Worm (Caenorhabditis elegans): Measurements from ENCODE around the gene ncs-1.
A peak's percentile ranks its signal among the peaks of the same experiment; 100 is the strongest.

ncs-1 gene

DNA sequence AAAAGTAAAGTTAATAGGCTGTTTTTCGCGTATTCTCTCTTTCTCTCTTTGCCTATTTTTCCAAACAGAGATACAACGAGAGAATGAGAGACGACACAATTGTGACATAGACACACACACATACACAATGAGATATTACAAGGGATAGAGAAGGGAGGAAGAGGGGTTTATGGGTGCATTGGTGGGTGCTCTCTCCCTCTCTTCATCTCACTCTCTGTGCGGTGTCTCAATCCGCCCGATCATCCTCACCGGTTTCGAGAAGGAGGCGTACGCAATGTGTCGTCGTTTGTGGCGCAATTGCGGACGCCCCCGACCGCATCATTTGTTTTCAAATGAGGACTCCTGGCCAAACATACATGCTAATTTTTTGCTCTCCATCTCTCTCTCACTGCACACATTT, 13.6 kb downstream of the ncs-1 start (continued):
- TF ChIP-seq fkh-10 (GFP tag; optimal IDR thresholded peaks at IDR 0.05) (peak; percentile 90), ceh-2 (tag; optimal IDR thresholded peaks at IDR 0.05) (peak; percentile 83), ceh-9 (tag; optimal IDR thresholded peaks at IDR 0.05) (no peak), unc-86 (tag; optimal IDR thresholded peaks at IDR 0.05) (peak; percentile 51), tbx-7 (tag; optimal IDR thresholded peaks at IDR 0.05) (peak; percentile 0), zip-5 (tag; optimal IDR thresholded peaks at IDR 0.05) (no peak), F13H6.1 (tag; optimal IDR thresholded peaks at IDR 0.05) (peak; percentile 47), ceh-48 (tag; optimal IDR thresholded peaks at IDR 0.05) (peak; percentile 27), tbx-2 (tag; optimal IDR thresholded peaks at IDR 0.05) (peak; percentile 95), ceh-22 (tag; optimal IDR thresholded peaks at IDR 0.05) (peak; percentile 28), sox-4 (tag; optimal IDR thresholded peaks at IDR 0.05) (peak; percentile 43), hlh-6 (tag; optimal IDR thresholded peaks at IDR 0.05) (peak; percentile 57), hlh-13 (GFP tag; optimal IDR thresholded peaks at IDR 0.05) (no peak), ets-4 (tag; optimal IDR thresholded peaks at IDR 0.05) (peak; percentile 42), ceh-14 (tag; optimal IDR thresholded peaks at IDR 0.05) (peak; percentile 79), nhr-232 (tag; optimal IDR thresholded peaks at IDR 0.05) (peak; percentile 34), ztf-16 (tag; optimal IDR thresholded peaks at IDR 0.05) (peak; percentile 64), lim-6 (tag; optimal IDR thresholded peaks at IDR 0.05) (peak; percentile 53), syd-9 (tag; optimal IDR thresholded peaks at IDR 0.05) (peak; percentile 80), ceh-45 (GFP tag; IDR thresholded peaks at IDR 0.05) (no peak), sox-2 (GFP tag; IDR thresholded peaks at IDR 0.05) (peak; percentile 56), pag-3 (tag; optimal IDR thresholded peaks at IDR 0.05; ENCODE audit: borderline replicate concordance) (peak; percentile 81), unc-55 (GFP tag; optimal IDR thresholded peaks at IDR 0.05) (peak; percentile 93), nhr-11 (tag; optimal IDR thresholded peaks at IDR 0.05) (no peak), pha-2 (tag; optimal IDR thresholded peaks at IDR 0.05) (peak; percentile 29), hlh-15 (tag; optimal IDR thresholded peaks at IDR 0.05) (no peak), pros-1 (tag; optimal IDR thresholded peaks at IDR 0.05) (peak; percentile 98), fkh-6 (tag; optimal IDR thresholded peaks at IDR 0.05) (peak; percentile 27)

DNA sequence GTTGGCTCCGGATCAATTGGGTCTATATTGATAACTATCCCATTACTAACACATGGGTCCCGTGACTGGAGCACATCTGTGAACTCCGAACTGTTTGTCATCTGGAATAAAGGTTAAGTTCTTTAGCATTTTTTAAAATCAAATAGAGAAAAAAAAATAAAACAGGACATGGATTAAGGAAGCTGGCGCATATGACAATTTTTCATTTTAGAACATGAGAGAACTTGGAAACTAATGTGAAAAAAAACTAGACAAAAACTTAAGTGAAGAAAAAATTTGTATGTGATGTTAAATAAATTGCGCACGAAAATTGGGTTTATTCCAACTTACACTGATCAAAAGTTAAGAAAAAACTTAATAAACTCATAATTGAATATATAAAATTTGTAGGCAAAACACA, 14.3 kb downstream of the ncs-1 start, which contains the start of gene sms-2:
Gene sms-2, minus strand, starts transcription at position 101 of the 400 bp plus-strand sequence.
- TF ChIP-seq unc-86 (tag; optimal IDR thresholded peaks at IDR 0.05): no peak
- TF ChIP-seq ahr-1 (tag; optimal IDR thresholded peaks at IDR 0.05): no peak
- no peak for TF ChIP-seq elt-4 (tag; optimal IDR thresholded peaks at IDR 0.05)
- TF ChIP-seq ttx-3 (tag; optimal IDR thresholded peaks at IDR 0.05): no peak
- TF ChIP-seq unc-3 (GFP tag; conservative IDR thresholded peaks at IDR 0.05): no peak
- TF ChIP-seq unc-3 (tag; optimal IDR thresholded peaks at IDR 0.05): no peak
- no peak for TF ChIP-seq ceh-30 (tag; optimal IDR thresholded peaks at IDR 0.05)
- no peak for TF ChIP-seq pros-1 (tag; optimal IDR thresholded peaks at IDR 0.05)
- no peak for TF ChIP-seq sdc-2 (tag; optimal IDR thresholded peaks at IDR 0.05)
- no peak for TF ChIP-seq dmd-4 (tag; optimal IDR thresholded peaks at IDR 0.05; ENCODE audit: borderline replicate concordance)
- no peak for TF ChIP-seq tbx-2 (tag; optimal IDR thresholded peaks at IDR 0.05)
- no peak for TF ChIP-seq ceh-45 (GFP tag; IDR thresholded peaks at IDR 0.05)
- no peak for TF ChIP-seq ceh-2 (tag; optimal IDR thresholded peaks at IDR 0.05)
- TF ChIP-seq ceh-48 (tag; optimal IDR thresholded peaks at IDR 0.05): no peak
- TF ChIP-seq F13H6.1 (tag; optimal IDR thresholded peaks at IDR 0.05): no peak
- TF ChIP-seq che-1 (tag; optimal IDR thresholded peaks at IDR 0.05): no peak
- no peak for TF ChIP-seq ztf-16 (tag; optimal IDR thresholded peaks at IDR 0.05)

DNA sequence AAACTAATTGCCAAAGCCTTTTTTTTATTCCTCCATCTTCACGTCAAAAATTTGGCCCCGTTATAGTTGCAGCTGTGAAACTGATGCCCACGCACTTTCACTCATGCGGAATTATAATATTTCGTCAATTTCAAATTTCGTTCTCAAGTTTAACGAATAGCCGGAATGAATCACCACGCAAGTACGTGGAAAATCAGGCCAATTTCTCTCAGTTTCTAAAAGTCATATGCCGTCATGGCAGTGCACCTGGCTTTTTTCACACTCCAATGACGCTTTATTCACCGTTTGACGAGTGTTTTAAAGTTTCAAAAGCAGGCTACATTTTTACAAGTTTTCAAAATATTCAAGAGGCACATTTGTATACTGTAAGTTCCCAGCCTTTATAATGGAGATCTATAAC, 15.2 kb downstream of the ncs-1 start:
- TF ChIP-seq ceh-9 (tag; optimal IDR thresholded peaks at IDR 0.05) (no peak), ceh-34 (tag; optimal IDR thresholded peaks at IDR 0.05) (no peak), pros-1 (tag; optimal IDR thresholded peaks at IDR 0.05) (no peak), unc-55 (GFP tag; optimal IDR thresholded peaks at IDR 0.05) (no peak), ceh-22 (tag; optimal IDR thresholded peaks at IDR 0.05) (no peak), C08G9.2 (tag; optimal IDR thresholded peaks at IDR 0.05) (no peak), ceh-19 (GFP tag; optimal IDR thresholded peaks at IDR 0.05) (no peak), che-1 (tag; optimal IDR thresholded peaks at IDR 0.05) (no peak), ztf-16 (tag; optimal IDR thresholded peaks at IDR 0.05) (no peak), ceh-14 (tag; optimal IDR thresholded peaks at IDR 0.05) (no peak), unc-42 (tag; optimal IDR thresholded peaks at IDR 0.05) (no peak), madf-2 (tag; optimal IDR thresholded peaks at IDR 0.05) (no peak), lin-11 (tag; optimal IDR thresholded peaks at IDR 0.05) (no peak), fax-1 (tag; optimal IDR thresholded peaks at IDR 0.05) (no peak), unc-86 (tag; optimal IDR thresholded peaks at IDR 0.05) (no peak), ref-2 (tag; optimal IDR thresholded peaks at IDR 0.05) (no peak)
